Worm (Caenorhabditis elegans) whole organism, mixed stage, embryonic: ENCODE results near the gene Y102F5A.1.

Experiments used
- bed-3 ChIP-seq: fragments of 200-800 bp; sonication (Bioruptor generic); optimal IDR thresholded peaks from 3 replicates; lab custom pipeline; 2018; ENCODE audit warnings: mild to moderate bottlenecking, missing genetic modification characterization, moderate library complexity, missing compliant biosample characterization
- blmp-1 ChIP-seq: fragments of 150-350 bp; optimal IDR thresholded peaks from 2 replicates; lab custom pipeline; 2014; ENCODE audit warnings: missing biosample characterization, missing genetic modification characterization
- cnd-1 ChIP-seq: fragments of 200-800 bp; sonication (Bioruptor generic); optimal IDR thresholded peaks from 2 replicates; lab custom pipeline; 2018; ENCODE audit warnings: mild to moderate bottlenecking, missing genetic modification characterization, missing compliant biosample characterization
- mep-1 ChIP-seq: fragments of 150-350 bp; optimal IDR thresholded peaks from 2 replicates; lab custom pipeline; 2017; ENCODE audit warnings: missing biosample characterization, missing genetic modification reagents, missing genetic modification characterization, inconsistent platforms
- nhr-2 ChIP-seq: fragments of 150-350 bp; optimal IDR thresholded peaks from 2 replicates; lab custom pipeline; 2014; ENCODE audit warnings: missing biosample characterization, missing genetic modification characterization
- nhr-28 ChIP-seq: fragments of 150-350 bp; optimal IDR thresholded peaks from 2 replicates; lab custom pipeline; 2014; ENCODE audit warnings: missing biosample characterization, missing genetic modification characterization
- pha-4 ChIP-seq: fragments of 150-350 bp; optimal IDR thresholded peaks from 2 replicates; lab custom pipeline; 2018; ENCODE audit warnings: missing biosample characterization, missing genetic modification reagents, missing genetic modification characterization
- snpc-4 ChIP-seq: fragments of 150-350 bp; optimal IDR thresholded peaks from 2 replicates; lab custom pipeline; 2014; ENCODE audit warnings: missing biosample characterization, missing genetic modification characterization
- sptf-1 ChIP-seq: sonication (generic microtip); optimal IDR thresholded peaks from 2 replicates; lab custom pipeline; 2017; ENCODE audit warnings: mild to moderate bottlenecking, missing genetic modification characterization, moderate library complexity, missing compliant biosample characterization
- tbx-8 ChIP-seq: fragments of 200-800 bp; sonication (Bioruptor generic); optimal IDR thresholded peaks from 2 replicates; lab custom pipeline; 2018; ENCODE audit warnings: mild to moderate bottlenecking, missing genetic modification characterization, moderate library complexity, missing compliant biosample characterization
- unc-39 ChIP-seq: fragments of 150-350 bp; optimal IDR thresholded peaks from 2 replicates; lab custom pipeline; 2014; ENCODE audit warnings: missing biosample characterization, missing genetic modification characterization
- unc-62 ChIP-seq: fragments of 150-350 bp; optimal IDR thresholded peaks from 2 replicates; lab custom pipeline; 2014; ENCODE audit warnings: missing biosample characterization, missing genetic modification reagents, missing genetic modification characterization
- ztf-11 ChIP-seq: fragments of 150-350 bp; optimal IDR thresholded peaks from 2 replicates; lab custom pipeline; 2014; ENCODE audit warnings: missing biosample characterization, missing genetic modification characterization

- TF ChIP-seq snpc-4 = no peak
- no peak for TF ChIP-seq nhr-28
- TF ChIP-seq sptf-1 = no peak
- no peak for TF ChIP-seq mep-1
- TF ChIP-seq nhr-2 (tag; lab: Kevin White, UChicago) = no peak
- no peak for TF ChIP-seq cnd-1
- no peak for TF ChIP-seq ztf-11 (tag; lab: Kevin White, UChicago)
- TF ChIP-seq blmp-1 (tag; lab: Kevin White, UChicago) = no peak
- TF ChIP-seq unc-62 (GFP tag; lab: Kevin White, UChicago) = no peak
- no peak for TF ChIP-seq unc-39 (tag; lab: Kevin White, UChicago)
- no peak for TF ChIP-seq pha-4
- TF ChIP-seq bed-3 = no peak
- no peak for TF ChIP-seq tbx-8 (GFP tag; lab: Kevin White, UChicago)
Observed at ce11 chrX:11826892-11827291, 42.8 kb upstream of the Y102F5A.1 start.
